Worm (Caenorhabditis elegans): ENCODE measurements around the gene tos-1.

ce11 chrV:9342965-9343628, 906 bp downstream of the tos-1 start:
- no peak for TF ChIP-seq W03F9.2 (tag; optimal IDR thresholded peaks at IDR 0.05)
- no peak for TF ChIP-seq him-1 (tag; optimal IDR thresholded peaks at IDR 0.05)
- no peak for TF ChIP-seq dao-5 (tag; optimal IDR thresholded peaks at IDR 0.05)
